Worm (Caenorhabditis elegans) whole organism, L1 larva: ENCODE data around the gene srd-18.
A peak's percentile ranks its signal among the peaks of the same experiment; 100 is the strongest.

Experiments used
- C16A3.4 ChIP-seq: fragments of 150-350 bp; optimal IDR thresholded peaks from 2 replicates; lab custom pipeline; 2014; ENCODE audit warnings: missing biosample characterization, missing genetic modification characterization
- F16B12.6 ChIP-seq: fragments of 150-350 bp; optimal IDR thresholded peaks from 2 replicates; lab custom pipeline; 2014; ENCODE audit warnings: missing biosample characterization, missing genetic modification characterization
- aly-2 ChIP-seq: fragments of 150-350 bp; optimal IDR thresholded peaks from 2 replicates; lab custom pipeline; 2014; ENCODE audit warnings: missing biosample characterization, missing genetic modification characterization
- blmp-1 ChIP-seq: fragments of 150-350 bp; optimal IDR thresholded peaks from 2 replicates; lab custom pipeline; 2014; ENCODE audit warnings: missing biosample characterization, missing genetic modification characterization
- ceh-82 ChIP-seq, 3 experiments: fragments of 150-350 bp in 1 of 3; sonication (generic microtip) in 2 of 3; optimal IDR thresholded peaks; 2 replicates each; lab custom pipeline; 2014 to 2017; ENCODE audit warnings: missing biosample characterization in 3 of 3, missing genetic modification characterization in 3 of 3
- ceh-90 ChIP-seq: sonication (generic microtip); optimal IDR thresholded peaks from 2 replicates; lab custom pipeline; 2016; ENCODE audit warnings: missing genetic modification characterization, missing compliant biosample characterization
- dpl-1 ChIP-seq, 3 experiments: fragments of 150-350 bp in 2 of 3; sonication (generic microtip) in 1 of 3; optimal IDR thresholded peaks; 2 replicates each; lab custom pipeline; 2014 to 2017; ENCODE audit warnings: missing biosample characterization in 3 of 3, missing genetic modification characterization in 3 of 3, missing genetic modification reagents in 3 of 3
- efl-1 ChIP-seq, 4 experiments: fragments of 150-350 bp; optimal IDR thresholded peaks in 3 of 4; peaks in 1 of 4; 1 replicate in 1 of 4; 2 replicates in 3 of 4; lab custom pipeline; 2014; ENCODE audit warnings: missing biosample characterization in 2 of 4, missing genetic modification characterization in 2 of 4, missing genetic modification reagents in 2 of 4
- efl-3 ChIP-seq: fragments of 200-800 bp; sonication (Bioruptor generic); optimal IDR thresholded peaks from 2 replicates; lab custom pipeline; 2018; ENCODE audit warnings: mild to moderate bottlenecking, missing genetic modification characterization, missing compliant biosample characterization
- egl-13 ChIP-seq: sonication (generic microtip); optimal IDR thresholded peaks from 2 replicates; lab custom pipeline; 2016; ENCODE audit warnings: missing genotype, missing genetic modification reagents, missing genetic modification characterization, missing compliant biosample characterization
- egl-27 ChIP-seq, 2 experiments: fragments of 150-350 bp in 1 of 2; sonication (generic microtip); optimal IDR thresholded peaks; 3 replicates each; lab custom pipeline; 2017 to 2018; ENCODE audit warnings: missing biosample characterization in 2 of 2, missing genetic modification characterization in 2 of 2, missing genetic modification reagents in 2 of 2
- fkh-10 ChIP-seq: sonication (generic microtip); optimal IDR thresholded peaks from 2 replicates; lab custom pipeline; 2017; ENCODE audit warnings: missing biosample characterization, missing genetic modification reagents, missing genetic modification characterization
- fkh-4 ChIP-seq: sonication (generic microtip); optimal IDR thresholded peaks from 2 replicates; lab custom pipeline; 2016; ENCODE audit warnings: missing compliant biosample characterization, missing genetic modification characterization, borderline replicate concordance
- fkh-8 ChIP-seq: sonication (generic microtip); optimal IDR thresholded peaks from 2 replicates; lab custom pipeline; 2016; ENCODE audit warnings: mild to moderate bottlenecking, missing genetic modification characterization, missing compliant biosample characterization
- grh-1 ChIP-seq: fragments of 200-800 bp; sonication (Bioruptor generic); IDR thresholded peaks from 2 replicates; pipeline ENCODE4 v1.3.6; 2022; ENCODE audit warnings: missing genetic modification reagents, missing genetic modification characterization, missing compliant biosample characterization
- hpl-2 ChIP-seq: fragments of 150-350 bp; optimal IDR thresholded peaks from 2 replicates; lab custom pipeline; 2014; ENCODE audit warnings: missing biosample characterization, missing genetic modification reagents, missing genetic modification characterization
- irx-1 ChIP-seq: sonication (generic microtip); optimal IDR thresholded peaks from 2 replicates; lab custom pipeline; 2016; ENCODE audit warnings: missing genetic modification characterization, missing compliant biosample characterization
- lin-15B ChIP-seq: fragments of 150-350 bp; sonication (generic microtip); optimal IDR thresholded peaks from 3 replicates; lab custom pipeline; 2014; ENCODE audit warnings: missing biosample characterization, missing genetic modification characterization
- lin-35 ChIP-seq, 2 experiments: fragments of 150-350 bp; optimal IDR thresholded peaks; 2 replicates each; lab custom pipeline; 2014; ENCODE audit warnings: missing biosample characterization in 2 of 2, missing genetic modification characterization in 2 of 2, missing genetic modification reagents in 2 of 2
- lsy-2 ChIP-seq, 2 experiments: fragments of 150-350 bp; optimal IDR thresholded peaks; 2 replicates each; lab custom pipeline; 2014; ENCODE audit warnings: missing biosample characterization in 2 of 2, missing genetic modification characterization in 2 of 2
- mdl-1 ChIP-seq, 2 experiments: fragments of 150-350 bp; optimal IDR thresholded peaks; 2 replicates each; lab custom pipeline; 2014 to 2017; ENCODE audit warnings: missing biosample characterization in 2 of 2, missing genetic modification characterization in 2 of 2, inconsistent platforms in 1 of 2
- mef-2 ChIP-seq: fragments of 150-350 bp; optimal IDR thresholded peaks from 2 replicates; lab custom pipeline; 2014; ENCODE audit warnings: missing biosample characterization, missing genetic modification characterization
- nhr-19 ChIP-seq: fragments of 200-800 bp; sonication (Bioruptor generic); conservative IDR thresholded peaks from 2 replicates; pipeline ENCODE4 v1.3.6; 2022; ENCODE audit warnings: missing genetic modification characterization, missing compliant biosample characterization
- nhr-28 ChIP-seq: fragments of 150-350 bp; optimal IDR thresholded peaks from 2 replicates; lab custom pipeline; 2014; ENCODE audit warnings: missing biosample characterization, missing genetic modification characterization
- nhr-71 ChIP-seq: sonication (generic microtip); optimal IDR thresholded peaks from 2 replicates; lab custom pipeline; 2016; ENCODE audit warnings: mild to moderate bottlenecking, missing genetic modification characterization, moderate library complexity, missing compliant biosample characterization
- nhr-84 ChIP-seq: sonication (generic microtip); optimal IDR thresholded peaks from 2 replicates; lab custom pipeline; 2017; ENCODE audit warnings: missing biosample characterization, missing genetic modification characterization
- nhr-85 ChIP-seq: sonication (generic microtip); peaks from one replicate; lab custom pipeline; 2016; ENCODE audit warnings: missing genetic modification characterization, inconsistent platforms, missing compliant biosample characterization
- nhr-90 ChIP-seq: sonication (generic microtip); optimal IDR thresholded peaks from 2 replicates; lab custom pipeline; 2016; ENCODE audit warnings: mild to moderate bottlenecking, missing genetic modification characterization, missing compliant biosample characterization; ENCODE audit not compliant: poor library complexity
- pag-3 ChIP-seq: sonication (generic microtip); optimal IDR thresholded peaks from 2 replicates; lab custom pipeline; 2017; ENCODE audit warnings: missing genetic modification characterization, mild to moderate bottlenecking, missing compliant biosample characterization, antibody characterized with exemption, borderline replicate concordance; ENCODE audit not compliant: insufficient read depth
- rnt-1 ChIP-seq: sonication (generic microtip); optimal IDR thresholded peaks from 2 replicates; lab custom pipeline; 2016; ENCODE audit warnings: mild to moderate bottlenecking, missing genetic modification characterization, moderate library complexity, missing compliant biosample characterization
- snu-23 ChIP-seq: sonication (generic microtip); optimal IDR thresholded peaks from 2 replicates; lab custom pipeline; 2016; ENCODE audit warnings: missing genetic modification characterization, missing compliant biosample characterization
- unc-130 ChIP-seq: fragments of 150-350 bp; optimal IDR thresholded peaks from 2 replicates; lab custom pipeline; 2017; ENCODE audit warnings: missing biosample characterization, missing genetic modification characterization, inconsistent platforms
- unc-30 ChIP-seq: sonication (generic microtip); optimal IDR thresholded peaks from 2 replicates; lab custom pipeline; 2017; ENCODE audit warnings: missing biosample characterization, missing genetic modification characterization
- unc-62 ChIP-seq: fragments of 150-350 bp; optimal IDR thresholded peaks from 2 replicates; lab custom pipeline; 2014; ENCODE audit warnings: missing biosample characterization, missing genetic modification reagents, missing genetic modification characterization
- unc-86 ChIP-seq: sonication (generic microtip); optimal IDR thresholded peaks from 2 replicates; lab custom pipeline; 2016; ENCODE audit warnings: missing genetic modification characterization, missing compliant biosample characterization
- xbp-1 ChIP-seq: sonication (generic microtip); optimal IDR thresholded peaks from 2 replicates; lab custom pipeline; 2016; ENCODE audit warnings: missing genetic modification characterization, missing compliant biosample characterization
- zip-4 ChIP-seq: fragments of 200-800 bp; sonication (Bioruptor generic); optimal IDR thresholded peaks from 2 replicates; lab custom pipeline; 2018; ENCODE audit warnings: mild to moderate bottlenecking, missing genetic modification characterization, moderate library complexity, missing compliant biosample characterization
- ztf-4 ChIP-seq: fragments of 150-350 bp; optimal IDR thresholded peaks from 2 replicates; lab custom pipeline; 2014; ENCODE audit warnings: missing biosample characterization, missing genetic modification characterization

srd-18 gene

DNA sequence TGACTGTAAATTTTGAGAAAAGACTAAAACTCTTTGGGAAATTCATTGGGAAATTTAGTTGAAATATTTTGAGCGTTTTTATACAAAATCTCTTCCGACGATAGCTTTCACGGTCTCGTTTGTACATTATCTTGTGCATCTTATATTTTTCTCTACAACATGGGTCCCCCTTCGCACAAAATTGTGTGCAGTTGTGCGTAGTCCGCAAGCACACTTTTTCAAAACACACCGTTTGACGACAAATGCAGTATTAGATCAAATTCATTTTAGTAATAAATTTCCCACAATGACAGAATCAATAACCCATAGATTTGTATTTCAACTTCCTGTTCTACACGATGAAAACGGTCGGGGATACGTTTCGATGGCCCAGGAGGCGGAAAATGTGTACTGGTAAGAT, 31.2 kb upstream of the srd-18 start, which contains the start of gene F25H9.2:
TSS of gene F25H9.2 (plus strand) at position 226 of the 400 bp plus-strand sequence.
- peak; percentile 26 to 59 for TF ChIP-seq lin-35 (GFP tag; optimal IDR thresholded peaks at IDR 0.05; lab: Kevin White, UChicago)
- peak; percentile 46 for TF ChIP-seq C16A3.4 (tag; lab: Kevin White, UChicago)
- TF ChIP-seq snu-23 = peak; percentile 47
- peak in 1 of 2 experiments; percentile 2 for TF ChIP-seq mdl-1 (tag; optimal IDR thresholded peaks at IDR 0.05; lab: Kevin White, UChicago)
- peak in 2 of 3 experiments; percentile 55 to 61 for TF ChIP-seq dpl-1 (GFP tag; optimal IDR thresholded peaks at IDR 0.05; lab: Kevin White, UChicago)
- peak; percentile 20 to 45 for TF ChIP-seq lsy-2 (tag; optimal IDR thresholded peaks at IDR 0.05; lab: Kevin White, UChicago)
- TF ChIP-seq efl-1 (optimal IDR thresholded peaks at IDR 0.05; lab: Kevin White, UChicago) = peak; percentile 5 to 37
- TF ChIP-seq efl-1 (GFP tag; optimal IDR thresholded peaks at IDR 0.05 in 1 of 2; lab: Kevin White, UChicago) = peak; percentile 36 to 43
- TF ChIP-seq efl-3 (GFP tag; lab: Kevin White, UChicago) = no peak
- TF ChIP-seq F16B12.6 (tag; lab: Kevin White, UChicago) = peak; percentile 90
- TF ChIP-seq nhr-85 (tag; lab: Kevin White, UChicago) = no peak
- peak; percentile 25 for TF ChIP-seq nhr-71 (tag; lab: Kevin White, UChicago)
- TF ChIP-seq blmp-1 = peak; percentile 26
- peak; percentile 29 for TF ChIP-seq rnt-1 (tag; lab: Kevin White, UChicago)
- peak; percentile 47 for TF ChIP-seq unc-130
- peak in 1 of 3 experiments; percentile 8 for TF ChIP-seq ceh-82 (tag; optimal IDR thresholded peaks at IDR 0.05; lab: Kevin White, UChicago)
- TF ChIP-seq fkh-8 (tag; lab: Kevin White, UChicago) = no peak

DNA sequence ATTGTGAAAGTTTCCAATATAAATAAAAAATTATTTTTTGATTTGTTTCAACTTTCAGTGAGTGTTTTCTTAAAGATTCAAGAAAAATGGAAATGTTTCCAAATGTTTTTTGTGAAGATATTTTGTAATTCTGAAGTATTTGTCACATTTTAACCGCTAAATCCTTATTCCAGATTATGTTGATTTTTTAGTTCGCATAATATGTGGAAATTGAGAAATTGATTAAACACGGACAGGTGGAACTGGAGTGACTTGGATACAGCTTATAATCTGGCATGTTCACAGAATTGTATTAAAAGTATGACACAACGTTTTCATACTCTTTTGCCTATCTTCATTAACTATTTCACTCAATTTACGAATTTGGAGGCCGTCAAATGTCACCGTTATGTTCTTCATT, 28.8 kb upstream of the srd-18 start, which contains the start of gene lurp-3:
TSS of gene lurp-3 (plus strand) at position 301 of the 400 bp plus-strand sequence.
- TF ChIP-seq egl-27 (tag; optimal IDR thresholded peaks at IDR 0.05; lab: Kevin White, UChicago) (no peak), blmp-1 (no peak), unc-62 (GFP tag; lab: Kevin White, UChicago) (no peak), rnt-1 (tag; lab: Kevin White, UChicago) (no peak), xbp-1 (tag; lab: Kevin White, UChicago) (no peak), lin-15B (tag; lab: Kevin White, UChicago) (no peak), fkh-10 (no peak), hpl-2 (GFP tag; lab: Kevin White, UChicago) (no peak), fkh-4 (no peak)
- TF ChIP-seq, all 84 proteins: peak for 0

DNA sequence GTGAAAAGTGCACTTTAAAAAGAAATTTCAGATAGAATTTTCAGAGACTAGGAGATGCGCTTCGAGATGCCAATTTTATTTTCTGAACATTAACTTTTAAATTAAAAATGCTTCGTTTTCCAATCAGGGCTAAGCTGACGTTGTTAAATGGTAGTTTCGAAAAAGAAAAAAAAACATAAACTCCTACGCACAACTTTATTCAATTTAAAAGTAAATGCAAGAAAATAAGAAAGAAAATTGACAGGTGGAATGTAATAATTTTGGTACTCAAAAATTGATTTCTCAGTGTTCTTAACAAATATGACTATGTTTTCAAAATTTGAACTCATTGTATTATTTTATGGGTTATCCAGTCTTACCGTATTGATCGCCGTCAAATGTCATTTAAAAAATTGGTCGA, 26.7 kb upstream of the srd-18 start, which contains the start of gene lurp-2:
TSS of gene lurp-2 (plus strand) at position 301 of the 400 bp plus-strand sequence.
- TF ChIP-seq nhr-90 = no peak
- TF ChIP-seq zip-4 = no peak
- TF ChIP-seq lin-35 (GFP tag; optimal IDR thresholded peaks at IDR 0.05; lab: Kevin White, UChicago) = no peak
- no peak for TF ChIP-seq egl-13 (tag; lab: Kevin White, UChicago)
- no peak for TF ChIP-seq fkh-4
- TF ChIP-seq aly-2 (tag; lab: Kevin White, UChicago) = no peak
- no peak for TF ChIP-seq mef-2 (tag; lab: Kevin White, UChicago)
- no peak for TF ChIP-seq F16B12.6 (tag; lab: Kevin White, UChicago)
- TF ChIP-seq unc-62 (GFP tag; lab: Kevin White, UChicago) = no peak
- no peak for TF ChIP-seq nhr-19
- TF ChIP-seq nhr-28 (tag; lab: Kevin White, UChicago) = no peak
- no peak for TF ChIP-seq nhr-84 (tag; lab: Kevin White, UChicago)
- no peak for TF ChIP-seq grh-1 (GFP tag; lab: Robert Waterston, UW)
- no peak for TF ChIP-seq lin-15B (tag; lab: Kevin White, UChicago)
- no peak for TF ChIP-seq ceh-90 (tag; lab: Kevin White, UChicago)
- no peak for TF ChIP-seq ztf-4 (tag; lab: Kevin White, UChicago)
- no peak for TF ChIP-seq unc-86 (tag; lab: Kevin White, UChicago)
- TF ChIP-seq pag-3 (tag; lab: Kevin White, UChicago) = no peak
- no peak for TF ChIP-seq unc-30
- TF ChIP-seq irx-1 = no peak
